Fruit fly (Drosophila melanogaster) whole organism, pupa: ENCODE data around the gene CG33795.
A peak's percentile ranks its signal among the peaks of the same experiment; 100 is the strongest.

ENCODE experiments used
- CG32121 ChIP-seq: fragments of 200-800 bp; sonication (Bioruptor generic); IDR thresholded peaks from 2 replicates; pipeline ENCODE4 v1.3.6; 2022; ENCODE audit warnings: missing biosample characterization, missing genetic modification characterization
- CG34367 ChIP-seq: fragments of 200-800 bp; sonication (Bioruptor generic); optimal IDR thresholded peaks from 2 replicates; lab custom pipeline; 2018; ENCODE audit warnings: missing biosample characterization, mild to moderate bottlenecking, missing genetic modification characterization
- CG9948 ChIP-seq: fragments of 200-800 bp; sonication (Bioruptor generic); optimal IDR thresholded peaks from 2 replicates; lab custom pipeline; 2018; ENCODE audit warnings: missing biosample characterization, mild to moderate bottlenecking, missing genetic modification characterization, moderate library complexity

dm6 chr3L:16157251-16158190 is 13.7 kb downstream of the CG33795 start:
- peak; percentile 61 for TF ChIP-seq CG9948 (tag; lab: Kevin White, UChicago)
- no peak for TF ChIP-seq CG32121 (GFP tag; lab: Robert Waterston, UW)
- peak; percentile 9 for TF ChIP-seq CG34367 (tag; lab: Kevin White, UChicago)
